Worm (Caenorhabditis elegans) whole organism, L4/young adult: ENCODE data around the gene F53H4.3.

Experiments
- W03F9.2 ChIP-seq: fragments of 150-350 bp; optimal IDR thresholded peaks from 2 replicates; lab custom pipeline; 2014; ENCODE audit warnings: missing biosample characterization, missing genetic modification characterization
- dao-5 ChIP-seq: sonication (generic microtip); optimal IDR thresholded peaks from 2 replicates; lab custom pipeline; 2016; ENCODE audit warnings: missing genotype, missing genetic modification characterization, moderate library complexity, missing compliant biosample characterization
- him-1 ChIP-seq: sonication (generic microtip); optimal IDR thresholded peaks from 2 replicates; lab custom pipeline; 2016; ENCODE audit warnings: missing genotype, missing genetic modification reagents, missing genetic modification characterization, missing compliant biosample characterization

DNA sequence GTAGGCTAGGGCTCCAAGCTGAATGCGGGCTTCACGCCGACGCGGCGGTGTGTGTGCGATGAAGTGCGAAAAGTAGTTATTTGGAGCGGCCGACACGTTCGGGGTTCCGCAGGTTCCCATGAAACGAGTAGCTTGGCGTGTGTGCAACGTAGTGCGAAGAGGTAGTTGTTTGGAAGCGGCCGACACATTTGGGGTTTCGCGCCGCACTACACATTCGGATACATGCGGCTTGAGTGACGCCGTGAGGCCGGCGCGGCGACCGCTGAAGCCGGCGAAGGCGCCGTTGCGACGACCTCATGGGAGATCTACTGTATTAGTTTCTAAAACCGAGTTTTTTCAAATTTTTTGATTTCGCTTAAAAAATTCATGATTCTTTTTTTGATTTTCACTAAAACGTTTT lies 13.8 kb upstream of the F53H4.3 start:
- no peak for TF ChIP-seq dao-5 (tag; lab: Kevin White, UChicago)
- no peak for TF ChIP-seq him-1 (tag; lab: Kevin White, UChicago)
- TF ChIP-seq W03F9.2 (tag; lab: Kevin White, UChicago): no peak
